Worm (Caenorhabditis elegans) whole organism, midembryonic: Measurements from ENCODE around the gene F54A3.6.

Experiments used
- T22C8.4 ChIP-seq: fragments of 200-800 bp; sonication (Bioruptor generic); IDR thresholded peaks from 2 replicates; pipeline ENCODE4 v1.3.6; 2022; ENCODE audit warnings: missing genetic modification characterization, missing compliant biosample characterization
- cog-1 ChIP-seq: sonication (generic microtip); optimal IDR thresholded peaks from 2 replicates; lab custom pipeline; 2016; ENCODE audit warnings: missing genetic modification characterization, missing compliant biosample characterization
- flt-1 ChIP-seq: fragments of 200-800 bp; sonication (Bioruptor generic); IDR thresholded peaks from 2 replicates; pipeline ENCODE4 v1.3.6; 2022; ENCODE audit warnings: missing genetic modification characterization, missing compliant biosample characterization
- klf-2 ChIP-seq: fragments of 200-800 bp; sonication (Bioruptor generic); conservative IDR thresholded peaks from 2 replicates; pipeline ENCODE4 v1.3.6; 2022; ENCODE audit warnings: missing genetic modification reagents, missing genetic modification characterization, missing compliant biosample characterization
- med-1 ChIP-seq: sonication (generic microtip); optimal IDR thresholded peaks from 2 replicates; lab custom pipeline; 2017; ENCODE audit warnings: missing genetic modification characterization, mild to moderate bottlenecking, missing compliant biosample characterization, antibody characterized with exemption, missing genetic modification reagents; ENCODE audit not compliant: insufficient read depth
- ref-1 ChIP-seq: fragments of 200-800 bp; sonication (Bioruptor generic); conservative IDR thresholded peaks from 2 replicates; pipeline ENCODE4 v1.3.6; 2022; ENCODE audit warnings: missing genetic modification reagents, missing genetic modification characterization, missing compliant biosample characterization
- tab-1 ChIP-seq: fragments of 200-800 bp; sonication (Bioruptor generic); IDR thresholded peaks from 2 replicates; pipeline ENCODE4 v1.3.6; 2022; ENCODE audit warnings: missing genetic modification characterization, missing compliant biosample characterization
- ztf-23 ChIP-seq: fragments of 200-800 bp; sonication (Bioruptor generic); IDR thresholded peaks from 2 replicates; pipeline ENCODE4 v1.3.6; 2022; ENCODE audit warnings: missing genetic modification reagents, missing genetic modification characterization, missing compliant biosample characterization
- ztf-29 ChIP-seq: fragments of 200-800 bp; sonication (Bioruptor generic); IDR thresholded peaks from 2 replicates; pipeline ENCODE4 v1.3.6; 2022; ENCODE audit warnings: missing genetic modification reagents, missing genetic modification characterization, missing compliant biosample characterization

The F54A3.6 gene

ce11 chrII:2225608-2226007, 6.7 kb downstream of the F54A3.6 start, which contains the start of gene F54A3.5:
F54A3.5 (minus strand) TSS chrII:2225708.
- TF ChIP-seq klf-2 (GFP tag; lab: Robert Waterston, UW) (no peak), ref-1 (GFP tag; lab: Robert Waterston, UW) (no peak), flt-1 (GFP tag; lab: Robert Waterston, UW) (no peak), ztf-29 (GFP tag; lab: Robert Waterston, UW) (no peak), ztf-23 (GFP tag; lab: Robert Waterston, UW) (no peak), T22C8.4 (GFP tag; lab: Robert Waterston, UW) (no peak), tab-1 (no peak), med-1 (GFP tag; lab: Kevin White, UChicago) (no peak), cog-1 (tag; lab: Kevin White, UChicago) (no peak)

DNA sequence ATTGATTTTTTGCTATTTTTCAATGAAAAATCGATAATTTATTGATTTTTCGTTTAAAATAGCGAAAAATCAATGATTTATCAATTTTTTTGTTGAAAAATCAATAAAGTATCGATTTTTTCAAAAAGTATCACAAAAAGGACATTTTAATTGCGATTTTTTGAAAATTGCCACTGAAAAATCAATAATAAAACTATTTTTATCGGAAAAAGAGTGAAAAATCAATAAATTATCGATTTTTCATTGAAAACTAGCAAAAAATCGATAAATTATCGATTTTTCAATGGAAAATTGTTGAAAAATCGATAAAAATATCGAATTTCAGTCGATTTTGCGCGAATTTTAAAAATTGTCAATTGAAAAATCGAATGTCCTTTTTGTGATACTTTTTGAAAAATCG, 7.4 kb downstream of the F54A3.6 start:
- TF ChIP-seq T22C8.4 (GFP tag; lab: Robert Waterston, UW): peak; percentile 58; the same call in 1 of the 2 replicates

ce11 chrII:2223467-2223866, 8.8 kb downstream of the F54A3.6 start, which contains the start of gene cbs-2:
cbs-2 (minus strand) TSS chrII:2223567.
- TF ChIP-seq tab-1: no peak
- TF ChIP-seq ref-1 (GFP tag; lab: Robert Waterston, UW): no peak
- no peak for TF ChIP-seq med-1 (GFP tag; lab: Kevin White, UChicago)

- TF ChIP-seq klf-2 (GFP tag; lab: Robert Waterston, UW): no peak
- no peak for TF ChIP-seq ztf-23 (GFP tag; lab: Robert Waterston, UW)
- TF ChIP-seq med-1 (GFP tag; lab: Kevin White, UChicago): no peak
- TF ChIP-seq cog-1 (tag; lab: Kevin White, UChicago): no peak
- TF ChIP-seq flt-1 (GFP tag; lab: Robert Waterston, UW): no peak
- no peak for TF ChIP-seq ztf-29 (GFP tag; lab: Robert Waterston, UW)
- TF ChIP-seq tab-1: no peak
- no peak for TF ChIP-seq T22C8.4 (GFP tag; lab: Robert Waterston, UW)
- TF ChIP-seq ref-1 (GFP tag; lab: Robert Waterston, UW): no peak
These were observed 10.9 kb downstream of the F54A3.6 start for ce11 chrII:2221196-2221896.

ce11 chrII:2219880-2220279, 12.4 kb downstream of the F54A3.6 start, which contains the start of gene Y59C2A.3:
Y59C2A.3 (minus strand) TSS chrII:2219921.
- TF ChIP-seq T22C8.4 (GFP tag; lab: Robert Waterston, UW) (peak; percentile 49; the same call in 1 of the 2 replicates), klf-2 (GFP tag; lab: Robert Waterston, UW) (no peak), tab-1 (no peak), ztf-29 (GFP tag; lab: Robert Waterston, UW) (peak; percentile 73), ztf-23 (GFP tag; lab: Robert Waterston, UW) (peak; percentile 70; the same call in 1 of the 2 replicates), cog-1 (tag; lab: Kevin White, UChicago) (peak; percentile 0)

DNA sequence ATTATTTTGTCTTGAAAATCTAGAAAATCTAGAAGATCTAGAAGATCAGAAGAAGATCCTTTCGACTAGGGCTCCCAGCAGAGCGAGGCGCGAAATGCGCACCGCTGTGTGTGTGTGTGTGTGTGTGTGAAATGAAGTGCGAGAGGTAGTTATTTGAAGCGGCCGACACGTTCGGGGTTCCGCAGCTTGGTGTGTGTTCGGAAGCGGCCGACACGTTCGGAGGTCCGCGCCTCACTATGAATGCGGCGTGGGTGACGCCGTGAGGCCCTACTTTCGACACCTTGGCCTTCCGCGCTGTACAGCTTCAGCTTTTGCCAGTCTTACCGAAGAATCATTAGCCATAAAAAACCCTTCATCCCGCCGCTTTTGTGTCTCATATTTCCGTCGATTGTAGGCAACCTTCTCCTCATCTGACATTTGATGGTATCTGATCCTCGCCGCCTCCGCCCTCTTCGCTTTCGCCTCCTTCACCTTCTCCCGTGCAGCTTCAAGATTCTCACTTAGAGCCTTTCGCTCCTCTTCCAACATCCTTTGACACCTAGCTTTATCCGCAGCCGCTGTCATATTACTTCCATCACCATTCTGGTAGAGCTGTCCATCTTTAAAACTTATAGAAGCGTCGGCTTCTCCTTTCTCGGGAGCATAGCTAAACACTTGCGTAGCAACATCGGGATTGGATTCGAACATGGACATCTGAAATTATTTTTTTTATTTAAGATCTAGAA, 15.2 kb downstream of the F54A3.6 start:
- no peak for TF ChIP-seq klf-2 (GFP tag; lab: Robert Waterston, UW)
- TF ChIP-seq med-1 (GFP tag; lab: Kevin White, UChicago): no peak
- no peak for TF ChIP-seq T22C8.4 (GFP tag; lab: Robert Waterston, UW)
- no peak for TF ChIP-seq ztf-29 (GFP tag; lab: Robert Waterston, UW)
- no peak for TF ChIP-seq tab-1
- no peak for TF ChIP-seq flt-1 (GFP tag; lab: Robert Waterston, UW)

ce11 chrII:2215512-2215911, 16.8 kb downstream of the F54A3.6 start:
- TF ChIP-seq ztf-23 (GFP tag; lab: Robert Waterston, UW): no peak
- no peak for TF ChIP-seq ztf-29 (GFP tag; lab: Robert Waterston, UW)
- no peak for TF ChIP-seq T22C8.4 (GFP tag; lab: Robert Waterston, UW)
- TF ChIP-seq cog-1 (tag; lab: Kevin White, UChicago): no peak
- TF ChIP-seq flt-1 (GFP tag; lab: Robert Waterston, UW): no peak
- TF ChIP-seq klf-2 (GFP tag; lab: Robert Waterston, UW): no peak
- no peak for TF ChIP-seq ref-1 (GFP tag; lab: Robert Waterston, UW)
- TF ChIP-seq med-1 (GFP tag; lab: Kevin White, UChicago): no peak
- no peak for TF ChIP-seq tab-1

DNA sequence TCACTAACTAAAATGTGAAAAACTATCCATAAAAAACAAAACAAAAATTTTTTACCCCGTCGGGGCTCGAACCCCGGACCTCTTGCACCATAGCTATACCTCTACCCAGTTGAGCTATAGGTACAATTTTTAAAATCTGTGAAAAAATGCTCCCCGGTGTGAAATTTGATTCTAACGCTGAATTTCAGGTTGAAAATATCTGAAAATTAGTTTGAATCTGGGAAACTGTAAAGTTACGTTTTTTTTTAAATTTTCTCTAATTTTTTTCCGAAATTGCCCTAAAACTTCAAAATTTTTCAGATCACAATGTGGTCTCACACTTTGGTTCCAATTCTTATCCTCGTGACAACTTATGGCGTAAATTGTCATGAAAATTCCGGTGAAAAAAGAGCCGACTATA, 24.5 kb downstream of the F54A3.6 start, which contains the start of gene Y59C2A.1:
TSS of gene Y59C2A.1 (plus strand) at position 301 of the 400 bp plus-strand sequence.
- TF ChIP-seq ztf-29 (GFP tag; lab: Robert Waterston, UW): no peak
- TF ChIP-seq ref-1 (GFP tag; lab: Robert Waterston, UW): no peak
- no peak for TF ChIP-seq ztf-23 (GFP tag; lab: Robert Waterston, UW)
- TF ChIP-seq flt-1 (GFP tag; lab: Robert Waterston, UW): no peak

DNA sequence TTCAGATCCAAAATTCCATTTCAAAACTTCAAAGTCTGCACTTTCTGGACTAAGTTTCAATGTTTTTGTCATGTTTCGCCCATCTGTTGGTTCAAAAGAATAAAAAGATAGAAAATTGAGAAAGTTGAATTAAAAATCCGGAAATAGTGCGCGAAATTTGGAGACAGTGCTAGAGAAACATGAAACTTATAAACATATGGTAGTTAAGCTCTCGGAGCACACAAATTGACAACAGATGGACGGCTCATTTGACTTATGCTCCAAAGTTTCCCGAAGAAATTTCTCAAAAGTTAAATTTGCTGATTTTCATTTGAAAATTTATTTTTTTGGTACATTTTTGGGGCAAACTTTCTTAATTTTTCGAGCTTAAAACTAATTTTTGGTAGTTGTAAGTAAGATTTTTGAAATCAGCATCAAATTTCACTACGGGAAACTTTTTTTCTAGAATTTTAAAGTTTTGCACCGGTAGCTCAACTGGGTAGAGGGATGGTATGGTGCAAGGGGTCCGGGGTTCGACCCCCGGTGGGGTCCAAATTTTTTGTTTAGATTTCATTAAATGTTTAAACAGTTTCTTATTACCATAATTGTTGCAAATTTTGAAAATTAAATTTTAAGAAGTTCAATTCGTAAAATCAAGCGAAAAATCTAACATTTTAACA, 26.1 kb downstream of the F54A3.6 start:
- TF ChIP-seq tab-1 (no peak), T22C8.4 (GFP tag; lab: Robert Waterston, UW) (no peak), flt-1 (GFP tag; lab: Robert Waterston, UW) (no peak), ztf-23 (GFP tag; lab: Robert Waterston, UW) (no peak), med-1 (GFP tag; lab: Kevin White, UChicago) (no peak), klf-2 (GFP tag; lab: Robert Waterston, UW) (no peak), ref-1 (GFP tag; lab: Robert Waterston, UW) (no peak), ztf-29 (GFP tag; lab: Robert Waterston, UW) (no peak), cog-1 (tag; lab: Kevin White, UChicago) (no peak)
